Fruit fly (Drosophila melanogaster) whole organism, embryonic: ENCODE measurements around the gene CG11617.

ENCODE experiments used
- CG11085 ChIP-seq: fragments of 200-800 bp; sonication (Bioruptor generic); IDR thresholded peaks from 2 replicates; pipeline ENCODE4 v1.3.6; 2022; ENCODE audit warnings: missing biosample characterization, missing genetic modification characterization
- CG11695 ChIP-seq: fragments of 200-800 bp; sonication (Bioruptor generic); IDR thresholded peaks from 3 replicates; pipeline ENCODE4 v1.3.6; 2022; ENCODE audit warnings: missing biosample characterization, missing genetic modification characterization
- CG12104 ChIP-seq: fragments of 200-800 bp; sonication (Bioruptor generic); optimal IDR thresholded peaks from 3 replicates; lab custom pipeline; 2016; ENCODE audit warnings: missing biosample characterization, missing genetic modification characterization
- CG1529 ChIP-seq: fragments of 200-800 bp; sonication (Bioruptor generic); optimal IDR thresholded peaks from 3 replicates; lab custom pipeline; 2018; ENCODE audit warnings: missing biosample characterization, missing genetic modification characterization
- CG16815 ChIP-seq: fragments of 200-800 bp; sonication (Bioruptor generic); optimal IDR thresholded peaks from 3 replicates; lab custom pipeline; 2017; ENCODE audit warnings: missing biosample characterization, mild to moderate bottlenecking, missing genetic modification characterization
- CG16863 ChIP-seq: fragments of 200-800 bp; sonication (Bioruptor generic); optimal IDR thresholded peaks from 3 replicates; lab custom pipeline; 2016; ENCODE audit warnings: missing biosample characterization, missing genetic modification characterization
- CG17359 ChIP-seq: fragments of 200-800 bp; sonication (Bioruptor generic); optimal IDR thresholded peaks from 3 replicates; lab custom pipeline; 2018; ENCODE audit warnings: missing biosample characterization, mild to moderate bottlenecking, missing genetic modification characterization, moderate library complexity
- CG17361 ChIP-seq: fragments of 200-800 bp; sonication (Bioruptor generic); IDR thresholded peaks from 3 replicates; pipeline ENCODE4 v1.3.6; 2022; ENCODE audit warnings: missing biosample characterization, missing genetic modification characterization
- CG17568 ChIP-seq: fragments of 200-800 bp; sonication (Bioruptor generic); optimal IDR thresholded peaks from 2 replicates; lab custom pipeline; 2018; ENCODE audit warnings: missing biosample characterization, mild to moderate bottlenecking, missing genetic modification characterization, moderate library complexity
- CG2889 ChIP-seq: fragments of 200-800 bp; sonication (Bioruptor generic); IDR thresholded peaks from 3 replicates; pipeline ENCODE4 v1.3.6; 2022; ENCODE audit warnings: missing biosample characterization, missing genetic modification characterization
- CG31365 ChIP-seq: fragments of 200-800 bp; sonication (Bioruptor generic); optimal IDR thresholded peaks from 2 replicates; lab custom pipeline; 2018; ENCODE audit warnings: missing biosample characterization, mild to moderate bottlenecking, missing genetic modification characterization
- CG32767 ChIP-seq: fragments of 200-800 bp; sonication (Bioruptor generic); IDR thresholded peaks from 2 replicates; pipeline ENCODE4 v1.3.6; 2022; ENCODE audit warnings: missing biosample characterization, missing genetic modification characterization
- CG34376 ChIP-seq: fragments of 200-800 bp; sonication (Bioruptor generic); optimal IDR thresholded peaks from 2 replicates; lab custom pipeline; 2018; ENCODE audit warnings: missing biosample characterization, mild to moderate bottlenecking, missing genetic modification characterization
- CG3726 ChIP-seq: fragments of 200-800 bp; sonication (Bioruptor generic); IDR thresholded peaks from 3 replicates; pipeline ENCODE4, ENCODE4 v1.3.6; 2022; ENCODE audit warnings: missing biosample characterization, missing genetic modification characterization
- CG4617 ChIP-seq: fragments of 200-800 bp; sonication (Bioruptor generic); optimal IDR thresholded peaks from 3 replicates; lab custom pipeline; 2016; ENCODE audit warnings: missing biosample characterization, missing genetic modification characterization, borderline replicate concordance
- CG6765 ChIP-seq: fragments of 200-800 bp; sonication (Bioruptor generic); optimal IDR thresholded peaks from 3 replicates; lab custom pipeline; 2017; ENCODE audit warnings: missing biosample characterization, mild to moderate bottlenecking, missing genetic modification characterization
- CG8281 ChIP-seq: fragments of 200-800 bp; sonication (Bioruptor generic); optimal IDR thresholded peaks from 2 replicates; lab custom pipeline; 2018; ENCODE audit warnings: missing biosample characterization, mild to moderate bottlenecking, missing genetic modification characterization, moderate library complexity
- CG8359 ChIP-seq: fragments of 200-800 bp; sonication (Bioruptor generic); optimal IDR thresholded peaks from 2 replicates; lab custom pipeline; 2017; ENCODE audit warnings: missing biosample characterization, mild to moderate bottlenecking, missing genetic modification characterization, borderline replicate concordance
- CG8478 ChIP-seq: fragments of >200 bp; optimal IDR thresholded peaks from 2 replicates; lab custom pipeline; 2018
- CG9609 ChIP-seq: fragments of 200-800 bp; sonication (Bioruptor generic); optimal IDR thresholded peaks from 3 replicates; lab custom pipeline; 2016; ENCODE audit warnings: missing biosample characterization, missing genetic modification characterization
- Doc2 ChIP-seq: fragments of 200-800 bp; sonication (Bioruptor generic); IDR thresholded peaks from 2 replicates; pipeline ENCODE4 v1.3.6; 2022; ENCODE audit warnings: missing biosample characterization, missing genetic modification characterization
- Dref ChIP-seq: fragments of 200-800 bp; sonication (Bioruptor generic); IDR thresholded peaks from 2 replicates; pipeline ENCODE4 v1.3.6; 2022; ENCODE audit warnings: missing biosample characterization, missing genetic modification characterization
- Eip74EF ChIP-seq, 2 experiments: fragments of 200-800 bp in 1 of 2; fragments of >200 bp in 1 of 2; sonication (Bioruptor generic) in 1 of 2; optimal IDR thresholded peaks; 2 replicates each; lab custom pipeline; 2017 to 2019; ENCODE audit warnings: missing biosample characterization in 2 of 2, missing genetic modification characterization in 2 of 2, mild to moderate bottlenecking in 1 of 2, moderate library complexity in 1 of 2
- Gsc ChIP-seq: fragments of 200-800 bp; sonication (Bioruptor generic); IDR thresholded peaks from 2 replicates; pipeline ENCODE4 v1.3.6; 2022; ENCODE audit warnings: missing biosample characterization, missing genetic modification characterization
- Hey ChIP-seq: fragments of 200-800 bp; sonication (Bioruptor generic); optimal IDR thresholded peaks from 3 replicates; lab custom pipeline; 2018; ENCODE audit warnings: missing biosample characterization, mild to moderate bottlenecking, missing genetic modification characterization
- HmgZ ChIP-seq: fragments of 200-800 bp; sonication (Bioruptor generic); optimal IDR thresholded peaks from 2 replicates; lab custom pipeline; 2018; ENCODE audit warnings: missing biosample characterization, mild to moderate bottlenecking, missing genetic modification characterization
- Jarid2 ChIP-seq: fragments of 200-800 bp; sonication (Bioruptor generic); optimal IDR thresholded peaks from 3 replicates; lab custom pipeline; 2017; ENCODE audit warnings: mild to moderate bottlenecking, missing biosample characterization, missing genetic modification reagents, missing genetic modification characterization
- Lim3 ChIP-seq: fragments of 200-800 bp; sonication (Bioruptor generic); IDR thresholded peaks from 2 replicates; pipeline ENCODE4 v1.3.6; 2022; ENCODE audit warnings: missing biosample characterization, missing genetic modification characterization
- Nf-YC ChIP-seq: fragments of 200-800 bp; optimal IDR thresholded peaks from 3 replicates; lab custom pipeline; 2019; ENCODE audit warnings: missing biosample characterization, mild to moderate bottlenecking, missing genetic modification characterization, moderate library complexity
- NfI ChIP-seq: fragments of 200-800 bp; sonication (Bioruptor generic); optimal IDR thresholded peaks from 3 replicates; lab custom pipeline; 2018; ENCODE audit warnings: missing biosample characterization, mild to moderate bottlenecking, missing genetic modification characterization, moderate library complexity
- Scr ChIP-seq: fragments of 200-800 bp; sonication (Bioruptor generic); IDR thresholded peaks from 2 replicates; pipeline ENCODE4 v1.3.6; 2022; ENCODE audit warnings: missing biosample characterization, missing genetic modification characterization; ENCODE audit not compliant: partially characterized antibody
- abd-A ChIP-seq: fragments of 200-800 bp; sonication (Bioruptor generic); optimal IDR thresholded peaks from 3 replicates; lab custom pipeline; 2019; ENCODE audit warnings: missing biosample characterization, mild to moderate bottlenecking, missing genetic modification characterization, moderate library complexity
- ash1 ChIP-seq: fragments of 200-800 bp; sonication (Bioruptor generic); optimal IDR thresholded peaks from 2 replicates; lab custom pipeline; 2018; ENCODE audit warnings: missing biosample characterization, mild to moderate bottlenecking, missing genetic modification characterization
- cad ChIP-seq: fragments of >200 bp; optimal IDR thresholded peaks from 2 replicates; lab custom pipeline; 2017; ENCODE audit warnings: missing biosample characterization, missing genetic modification characterization
- chm ChIP-seq: fragments of 200-800 bp; sonication (Bioruptor generic); IDR thresholded peaks from 2 replicates; pipeline ENCODE4 v1.3.6; 2022; ENCODE audit warnings: missing biosample characterization, missing genetic modification characterization
- ci ChIP-seq: fragments of 200-800 bp; sonication (Bioruptor generic); IDR thresholded peaks from 3 replicates; pipeline ENCODE4 v1.3.6; 2022; ENCODE audit warnings: missing biosample characterization, missing genetic modification characterization
- dmrt11E ChIP-seq: fragments of 200-800 bp; sonication (Bioruptor generic); optimal IDR thresholded peaks from 3 replicates; lab custom pipeline; 2018; ENCODE audit warnings: missing biosample characterization, mild to moderate bottlenecking, missing genetic modification characterization, moderate library complexity
- eyg ChIP-seq: fragments of 200-800 bp; sonication (Bioruptor generic); optimal IDR thresholded peaks from 3 replicates; lab custom pipeline; 2016; ENCODE audit warnings: missing biosample characterization, missing genetic modification characterization
- fd96Cb ChIP-seq: fragments of 200-800 bp; sonication (Bioruptor generic); optimal IDR thresholded peaks from 2 replicates; lab custom pipeline; 2018; ENCODE audit warnings: missing biosample characterization, mild to moderate bottlenecking, missing genetic modification characterization, moderate library complexity
- gcm2 ChIP-seq: fragments of 200-800 bp; sonication (Bioruptor generic); optimal IDR thresholded peaks from 2 replicates; lab custom pipeline; 2016; ENCODE audit warnings: missing biosample characterization, missing genetic modification characterization
- grn ChIP-seq: fragments of 200-800 bp; sonication (Bioruptor generic); optimal IDR thresholded peaks from 3 replicates; lab custom pipeline; 2017; ENCODE audit warnings: missing biosample characterization, missing genetic modification characterization
- ind ChIP-seq: fragments of 200-800 bp; sonication (Bioruptor generic); optimal IDR thresholded peaks from 3 replicates; lab custom pipeline; 2016; ENCODE audit warnings: missing biosample characterization, missing genetic modification characterization
- inv ChIP-seq: fragments of 200-800 bp; sonication (Bioruptor generic); IDR thresholded peaks from 2 replicates; pipeline ENCODE4 v1.3.6; 2022; ENCODE audit warnings: missing biosample characterization, missing genetic modification characterization; ENCODE audit not compliant: partially characterized antibody
- klu ChIP-seq: fragments of 200-800 bp; sonication (Bioruptor generic); IDR thresholded peaks from 2 replicates; pipeline ENCODE4 v1.3.6; 2022; ENCODE audit warnings: missing biosample characterization, missing genetic modification characterization
- org-1 ChIP-seq: fragments of 200-800 bp; sonication (Bioruptor generic); optimal IDR thresholded peaks from 2 replicates; lab custom pipeline; 2017; ENCODE audit warnings: missing biosample characterization, missing genetic modification characterization
- pb ChIP-seq: fragments of 200-800 bp; sonication (Bioruptor generic); optimal IDR thresholded peaks from 3 replicates; lab custom pipeline; 2016; ENCODE audit warnings: missing biosample characterization, missing genetic modification characterization
- tgo ChIP-seq: fragments of 200-800 bp; sonication (Bioruptor generic); IDR thresholded peaks from 3 replicates; pipeline ENCODE4 v1.3.6; 2022; ENCODE audit warnings: missing biosample characterization, missing genetic modification characterization
- tio ChIP-seq: fragments of 200-800 bp; sonication (Bioruptor generic); optimal IDR thresholded peaks from 2 replicates; lab custom pipeline; 2017; ENCODE audit warnings: missing biosample characterization, missing genetic modification characterization, inconsistent platforms
- tna ChIP-seq: fragments of 200-800 bp; sonication (Bioruptor generic); IDR thresholded peaks from 2 replicates; pipeline ENCODE4 v1.3.6; 2022; ENCODE audit warnings: missing biosample characterization, missing genetic modification characterization; ENCODE audit not compliant: partially characterized antibody
- zfh2 ChIP-seq: fragments of 200-800 bp; sonication (Bioruptor generic); optimal IDR thresholded peaks from 2 replicates; lab custom pipeline; 2016; ENCODE audit warnings: missing biosample characterization, missing genetic modification characterization

The CG11617 gene

dm6 chr2L:250507-251215 lies 43.6 kb upstream of the CG11617 start, which contains the start of gene kis:
Gene kis, minus strand, starts transcription at chr2L:250823.
- peak; percentile 13 for TF ChIP-seq CG17568 (GFP tag; lab: Kevin White, UChicago)
- TF ChIP-seq CG17361, result 0 out of 3 replicates have a peak, but pooled peaks have one; percentile 41
- TF ChIP-seq zfh2 (GFP tag; lab: Kevin White, UChicago), result peak; percentile 31
- no peak for TF ChIP-seq CG9609 (GFP tag; lab: Kevin White, UChicago)
- TF ChIP-seq CG11695 (GFP tag; lab: Robert Waterston, UW), result no peak
- TF ChIP-seq CG11085 (GFP tag; lab: Robert Waterston, UW), result no peak
- TF ChIP-seq klu (GFP tag; lab: Robert Waterston, UW), result no peak
- no peak for TF ChIP-seq gcm2 (GFP tag; lab: Kevin White, UChicago)
- TF ChIP-seq CG16863 (GFP tag; lab: Kevin White, UChicago), result no peak
- TF ChIP-seq fd96Cb (tag; lab: Kevin White, UChicago), result no peak
- TF ChIP-seq Gsc (GFP tag; lab: Robert Waterston, UW), result no peak
- TF ChIP-seq abd-A, result peak; percentile 68
- no peak for TF ChIP-seq grn (GFP tag; lab: Kevin White, UChicago)
- no peak for TF ChIP-seq CG1529 (GFP tag; lab: Kevin White, UChicago)
- peak; percentile 97 for TF ChIP-seq Scr
- no peak for TF ChIP-seq CG8478 (lab: Kevin White, UChicago)
- TF ChIP-seq CG16815 (GFP tag; lab: Kevin White, UChicago), result no peak
- TF ChIP-seq CG31365 (tag; lab: Kevin White, UChicago), result peak; percentile 12
- TF ChIP-seq pb, result no peak
- TF ChIP-seq CG6765 (GFP tag; lab: Kevin White, UChicago), result no peak
- TF ChIP-seq Lim3, result no peak
- TF ChIP-seq ind (GFP tag; lab: Kevin White, UChicago), result peak; percentile 4
- no peak for TF ChIP-seq tgo
- peak; percentile 51; the same call in 1 of the 2 replicates for TF ChIP-seq CG32767 (GFP tag; lab: Robert Waterston, UW)
- peak; percentile 94 for TF ChIP-seq inv
- peak; percentile 50 for TF ChIP-seq eyg (GFP tag; lab: Kevin White, UChicago)
- TF ChIP-seq NfI (GFP tag; lab: Kevin White, UChicago), result peak; percentile 9
- no peak for TF ChIP-seq CG3726
- peak; percentile 91 for TF ChIP-seq tna (GFP tag; lab: Robert Waterston, UW)
- TF ChIP-seq cad (GFP tag; lab: Kevin White, UChicago), result no peak
- TF ChIP-seq org-1 (GFP tag; lab: Kevin White, UChicago), result no peak
- peak; percentile 81 for TF ChIP-seq HmgZ (tag; lab: Kevin White, UChicago)
- TF ChIP-seq CG2889, result no peak
- TF ChIP-seq ash1 (GFP tag; lab: Kevin White, UChicago), result peak; percentile 23
- TF ChIP-seq Dref (GFP tag; lab: Robert Waterston, UW), result peak; percentile 90
- TF ChIP-seq Nf-YC, result peak; percentile 60
- TF ChIP-seq tio (GFP tag; lab: Kevin White, UChicago), result no peak
- 0 out of 2 replicates have a peak, but pooled peaks have one; percentile 29 for TF ChIP-seq chm (GFP tag; lab: Robert Waterston, UW)
- peak; percentile 34; the same call in 1 of the 3 replicates for TF ChIP-seq ci (GFP tag; lab: Robert Waterston, UW)
- TF ChIP-seq CG8281 (tag; lab: Kevin White, UChicago), result no peak
- TF ChIP-seq CG17359 (tag; lab: Kevin White, UChicago), result peak; percentile 45
- TF ChIP-seq Eip74EF (GFP tag; optimal IDR thresholded peaks at IDR 0.05; lab: Kevin White, UChicago), result peak in 1 of 2 experiments; percentile 13
- TF ChIP-seq CG12104, result no peak
- TF ChIP-seq Doc2 (GFP tag; lab: Robert Waterston, UW), result no peak
- TF ChIP-seq CG8359 (GFP tag; lab: Kevin White, UChicago), result no peak
- TF ChIP-seq CG4617 (GFP tag; lab: Kevin White, UChicago), result peak; percentile 84
- TF ChIP-seq Hey (tag; lab: Kevin White, UChicago), result no peak
- peak; percentile 75 for TF ChIP-seq Jarid2
- no peak for TF ChIP-seq dmrt11E (tag; lab: Kevin White, UChicago)
- TF ChIP-seq CG34376, result peak; percentile 47
